Fruit fly (Drosophila melanogaster) S2 (cell line): ENCODE data around the gene Pat1.

Experiments
- CG8478 ChIP-seq: fragments of >200 bp; optimal IDR thresholded peaks from 2 replicates; lab custom pipeline; 2018
- CTCF ChIP-seq, 2 experiments: fragments of >200 bp; optimal IDR thresholded peaks; 2 replicates each; lab custom pipeline; 2018

The Pat1 gene

dm6 chrX:6631885-6632284 is 41.3 kb downstream of the Pat1 start:
- TF ChIP-seq CG8478: no peak
- no peak for TF ChIP-seq CTCF (optimal IDR thresholded peaks at IDR 0.05; lab: Kevin White, UChicago)

dm6 chrX:6633659-6634058 is 43.1 kb downstream of the Pat1 start, which contains the start of gene CG14443:
CG14443 (plus strand) TSS chrX:6633959.
- no peak for TF ChIP-seq CG8478
- no peak for TF ChIP-seq CTCF (optimal IDR thresholded peaks at IDR 0.05; lab: Kevin White, UChicago)

- TF ChIP-seq CTCF (optimal IDR thresholded peaks at IDR 0.05; lab: Kevin White, UChicago) (no peak), CG8478 (no peak)
These were observed 47.5 kb downstream of the Pat1 start for dm6 chrX:6638123-6638522.

- no peak for TF ChIP-seq CTCF (optimal IDR thresholded peaks at IDR 0.05; lab: Kevin White, UChicago)
- no peak for TF ChIP-seq CG8478
These were observed 51.0 kb downstream of the Pat1 start for dm6 chrX:6641602-6642001.

- no peak for TF ChIP-seq CG8478
- TF ChIP-seq CTCF (optimal IDR thresholded peaks at IDR 0.05; lab: Kevin White, UChicago): no peak
These were observed 52.1 kb downstream of the Pat1 start for dm6 chrX:6642593-6643257.
